Fruit fly (Drosophila melanogaster): ENCODE results near the gene rdhB.

DNA sequence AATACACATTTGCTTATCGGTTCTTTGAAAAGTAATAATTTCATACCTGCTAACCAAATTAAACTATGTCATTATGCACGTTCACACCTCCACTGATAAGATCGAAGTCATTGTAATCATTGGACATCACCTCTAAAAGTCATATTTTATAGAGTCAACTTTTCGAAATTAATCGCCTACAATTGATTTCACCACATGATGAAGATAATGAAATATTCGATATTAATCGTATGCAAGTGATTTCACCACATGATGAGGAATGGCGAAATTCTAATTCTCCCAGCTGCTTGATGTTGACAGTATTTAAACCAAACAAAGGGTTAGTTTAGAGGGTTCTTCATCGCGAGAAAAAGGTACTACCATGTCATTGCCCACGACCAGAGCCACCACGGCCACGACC, 24.2 kb downstream of the rdhB start, which contains the start of gene CG18596:
- TF ChIP-seq CG8478 (optimal IDR thresholded peaks at IDR 0.05) (no peak), CTCF (optimal IDR thresholded peaks at IDR 0.05) (no peak)
